Fruit fly (Drosophila melanogaster): ENCODE data around the gene Ca-beta.

Ca-beta gene

DNA sequence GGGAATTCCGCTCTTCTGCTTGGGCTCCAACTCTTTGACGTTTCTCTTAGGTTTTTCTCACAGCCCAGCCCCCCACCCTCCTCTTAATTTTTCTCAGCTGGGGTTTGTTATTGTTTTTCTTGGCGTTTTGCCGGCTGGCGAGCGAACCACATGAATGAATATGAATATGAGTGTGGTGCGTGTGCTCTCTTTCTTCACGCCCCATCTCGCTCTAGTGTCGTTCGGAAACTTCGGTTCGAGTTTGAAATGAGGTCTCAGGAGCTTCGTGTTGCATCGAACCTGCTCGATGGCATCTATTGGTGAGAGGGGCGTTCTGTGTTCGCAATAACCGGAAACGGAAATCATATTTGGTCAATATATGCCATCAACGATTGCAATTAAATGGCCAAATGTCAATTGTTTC is 18.0 kb upstream of the Ca-beta start (continued):
- TF ChIP-seq CG12219 (GFP tag; optimal IDR thresholded peaks at IDR 0.05) (peak; percentile 27), unpg (GFP tag; optimal IDR thresholded peaks at IDR 0.05) (peak; percentile 35), CG17568 (GFP tag; optimal IDR thresholded peaks at IDR 0.05) (peak; percentile 47), Hr51 (GFP tag; optimal IDR thresholded peaks at IDR 0.05) (no peak), CG8290 (GFP tag; optimal IDR thresholded peaks at IDR 0.05) (no peak), CG8290 (tag; optimal IDR thresholded peaks at IDR 0.05) (peak in 1 of 2 experiments; percentile 25), gsb-n (tag; optimal IDR thresholded peaks at IDR 0.05) (no peak), NC2α (GFP tag; optimal IDR thresholded peaks at IDR 0.05) (no peak), CG34422 (GFP tag; IDR thresholded peaks at IDR 0.05) (peak; percentile 70; the same call in 1 of the 3 replicates), CG6813 (GFP tag; optimal IDR thresholded peaks at IDR 0.05) (peak; percentile 8), CG10321 (GFP tag; IDR thresholded peaks at IDR 0.05) (peak; percentile 12; the same call in 1 of the 2 replicates), Nf-YB (GFP tag; optimal IDR thresholded peaks at IDR 0.05) (peak; percentile 56), CG13287 (GFP tag; IDR thresholded peaks at IDR 0.05; ENCODE audit: partially characterized antibody) (peak; percentile 12; the same call in 1 of the 2 replicates), CG1832 (GFP tag; optimal IDR thresholded peaks at IDR 0.05) (peak; percentile 76), Bteb2 (GFP tag; optimal IDR thresholded peaks at IDR 0.05) (peak; percentile 19), hkb (optimal IDR thresholded peaks at IDR 0.05) (no peak), hkb (GFP tag; IDR thresholded peaks at IDR 0.05) (peak; percentile 50; the same call in 1 of the 2 replicates), Nf-YC (tag; optimal IDR thresholded peaks at IDR 0.05) (peak; percentile 57), CG5180 (GFP tag; optimal IDR thresholded peaks at IDR 0.05) (peak; percentile 98), Xbp1 (GFP tag; optimal IDR thresholded peaks at IDR 0.05) (no peak), Drgx (GFP tag; IDR thresholded peaks at IDR 0.05) (0 out of 2 replicates have a peak, but pooled peaks have one; percentile 7), bsh (GFP tag; optimal IDR thresholded peaks at IDR 0.05) (peak in 1 of 2 experiments; percentile 7), HLH4C (GFP tag; IDR thresholded peaks at IDR 0.05; ENCODE audit: partially characterized antibody) (0 out of 3 replicates have a peak, but pooled peaks have one; percentile 28), gcm2 (GFP tag; optimal IDR thresholded peaks at IDR 0.05) (no peak), CG18476 (GFP tag; optimal IDR thresholded peaks at IDR 0.05) (no peak), tin (GFP tag; optimal IDR thresholded peaks at IDR 0.05) (no peak), Fer1 (GFP tag; optimal IDR thresholded peaks at IDR 0.05) (peak; percentile 8), sug (tag; optimal IDR thresholded peaks at IDR 0.05) (peak; percentile 11), CG12769 (tag; optimal IDR thresholded peaks at IDR 0.05) (peak; percentile 10), Hand (GFP tag; optimal IDR thresholded peaks at IDR 0.05) (no peak), Nf-YA (GFP tag; IDR thresholded peaks at IDR 0.05) (0 out of 2 replicates have a peak, but pooled peaks have one; percentile 17), Trl (optimal IDR thresholded peaks at IDR 0.05) (peak; percentile 56 to 77), Trl (GFP tag; optimal IDR thresholded peaks at IDR 0.05) (no peak), Eip74EF (GFP tag; optimal IDR thresholded peaks at IDR 0.05) (peak in 1 of 2 experiments; percentile 34), kah (GFP tag; optimal IDR thresholded peaks at IDR 0.05) (peak; percentile 9), vvl (GFP tag; IDR thresholded peaks at IDR 0.05) (peak; percentile 63; the same call in 1 of the 2 replicates), sd (tag; optimal IDR thresholded peaks at IDR 0.05) (peak; percentile 20), tap (tag; optimal IDR thresholded peaks at IDR 0.05) (no peak), gcm (GFP tag; optimal IDR thresholded peaks at IDR 0.05) (peak; percentile 11), cg (GFP tag; optimal IDR thresholded peaks at IDR 0.05) (peak; percentile 52), CG8388 (GFP tag; optimal IDR thresholded peaks at IDR 0.05) (no peak), ci (GFP tag; IDR thresholded peaks at IDR 0.05) (peak; percentile 49; the same call in 2 of the 3 replicates), CG17385 (GFP tag; optimal IDR thresholded peaks at IDR 0.05) (peak; percentile 0), CG1603 (tag; optimal IDR thresholded peaks at IDR 0.05) (peak; percentile 40), CG7271 (tag; optimal IDR thresholded peaks at IDR 0.05) (no peak), z (GFP tag; IDR thresholded peaks at IDR 0.05) (peak; percentile 85), CG3726 (GFP tag; IDR thresholded peaks at IDR 0.05) (no peak), fd96Cb (tag; optimal IDR thresholded peaks at IDR 0.05) (no peak), Scr (GFP tag; IDR thresholded peaks at IDR 0.05; ENCODE audit: partially characterized antibody) (0 out of 2 replicates have a peak, but pooled peaks have one; percentile 23)
